Fruit fly (Drosophila melanogaster) whole organism, embryonic: ENCODE measurements around the gene CG17270.

Source experiments
- Ada2b ChIP-seq: fragments of 200-800 bp; sonication (Bioruptor generic); IDR thresholded peaks from 2 replicates; pipeline ENCODE4 v1.3.6; 2022; ENCODE audit warnings: missing biosample characterization, missing genetic modification characterization
- Atf6 ChIP-seq: fragments of 200-800 bp; sonication (Bioruptor generic); IDR thresholded peaks from 2 replicates; pipeline ENCODE4 v1.3.6; 2022; ENCODE audit warnings: missing biosample characterization, missing genetic modification characterization
- Awh ChIP-seq: fragments of 200-800 bp; sonication (Bioruptor generic); IDR thresholded peaks from 2 replicates; pipeline ENCODE4, ENCODE4 v1.3.6; 2022; ENCODE audit warnings: missing biosample characterization, missing genetic modification characterization
- B-H1 ChIP-seq: fragments of 200-800 bp; sonication (Bioruptor generic); IDR thresholded peaks from 3 replicates; pipeline ENCODE4 v1.3.6; 2022; ENCODE audit warnings: missing biosample characterization, missing genetic modification characterization
- B-H2 ChIP-seq: fragments of 200-800 bp; sonication (Bioruptor generic); optimal IDR thresholded peaks from 2 replicates; lab custom pipeline; 2018; ENCODE audit warnings: missing biosample characterization, mild to moderate bottlenecking, missing genetic modification characterization
- CG10321 ChIP-seq: fragments of 200-800 bp; sonication (Bioruptor generic); IDR thresholded peaks from 2 replicates; pipeline ENCODE4 v1.3.6; 2022; ENCODE audit warnings: missing biosample characterization, missing genetic modification characterization
- CG1233 ChIP-seq: fragments of 200-800 bp; sonication (Bioruptor generic); optimal IDR thresholded peaks from 4 replicates; lab custom pipeline; 2018; ENCODE audit warnings: missing biosample characterization, mild to moderate bottlenecking, missing genetic modification characterization
- CG12744 ChIP-seq: fragments of 200-800 bp; sonication (Bioruptor generic); optimal IDR thresholded peaks from 2 replicates; lab custom pipeline; 2016; ENCODE audit warnings: missing biosample characterization, missing genetic modification characterization
- CG13894 ChIP-seq: fragments of 200-800 bp; sonication (Bioruptor generic); optimal IDR thresholded peaks from 3 replicates; lab custom pipeline; 2018; ENCODE audit warnings: missing biosample characterization, mild to moderate bottlenecking, missing genetic modification characterization, moderate library complexity
- CG14860 ChIP-seq: fragments of 200-800 bp; sonication (Bioruptor generic); IDR thresholded peaks from 3 replicates; pipeline ENCODE4 v1.3.6; 2022; ENCODE audit warnings: missing biosample characterization, missing genetic modification characterization; ENCODE audit not compliant: partially characterized antibody
- CG1647 ChIP-seq: fragments of 200-800 bp; sonication (Bioruptor generic); optimal IDR thresholded peaks from 3 replicates; lab custom pipeline; 2016; ENCODE audit warnings: missing biosample characterization, missing genetic modification characterization
- CG17385 ChIP-seq: fragments of 200-800 bp; sonication (Bioruptor generic); optimal IDR thresholded peaks from 3 replicates; lab custom pipeline; 2018; ENCODE audit warnings: missing biosample characterization, mild to moderate bottlenecking, missing genetic modification characterization
- CG17802 ChIP-seq: fragments of 200-800 bp; sonication (Bioruptor generic); optimal IDR thresholded peaks from 2 replicates; lab custom pipeline; 2018; ENCODE audit warnings: missing biosample characterization, mild to moderate bottlenecking, missing genetic modification characterization, moderate library complexity
- CG2129 ChIP-seq: fragments of 200-800 bp; sonication (Bioruptor generic); IDR thresholded peaks from 2 replicates; pipeline ENCODE4 v1.3.6; 2022; ENCODE audit warnings: missing biosample characterization, missing genetic modification characterization; ENCODE audit not compliant: partially characterized antibody
- CG2712 ChIP-seq: fragments of 200-800 bp; optimal IDR thresholded peaks from 3 replicates; lab custom pipeline; 2019; ENCODE audit warnings: missing biosample characterization, mild to moderate bottlenecking, missing genetic modification characterization, moderate library complexity
- CG30431 ChIP-seq: fragments of 200-800 bp; sonication (Bioruptor generic); optimal IDR thresholded peaks from 2 replicates; lab custom pipeline; 2017; ENCODE audit warnings: missing biosample characterization, missing genetic modification characterization
- CG3838 ChIP-seq: fragments of 200-800 bp; sonication (Bioruptor generic); optimal IDR thresholded peaks from 3 replicates; lab custom pipeline; 2016; ENCODE audit warnings: missing biosample characterization, missing genetic modification characterization
- CG3847 ChIP-seq: fragments of 200-800 bp; sonication (Bioruptor generic); IDR thresholded peaks from 2 replicates; pipeline ENCODE4 v1.3.6; 2022; ENCODE audit warnings: missing biosample characterization, missing genetic modification characterization
- CG3995 ChIP-seq: fragments of 200-800 bp; sonication (Bioruptor generic); optimal IDR thresholded peaks from 3 replicates; lab custom pipeline; 2016; ENCODE audit warnings: missing biosample characterization, missing genetic modification characterization
- CG5953 ChIP-seq: fragments of 200-800 bp; sonication (Bioruptor generic); IDR thresholded peaks from 2 replicates; pipeline ENCODE4 v1.3.6; 2022; ENCODE audit warnings: missing biosample characterization, missing genetic modification characterization
- CG7928 ChIP-seq: fragments of 200-800 bp; sonication (Bioruptor generic); optimal IDR thresholded peaks from 2 replicates; lab custom pipeline; 2017; ENCODE audit warnings: missing biosample characterization, mild to moderate bottlenecking, missing genetic modification characterization
- CG8478 ChIP-seq: fragments of >200 bp; optimal IDR thresholded peaks from 2 replicates; lab custom pipeline; 2018
- CTCF ChIP-seq: fragments of 200-800 bp; sonication (Bioruptor generic); optimal IDR thresholded peaks from 2 replicates; lab custom pipeline; 2017; ENCODE audit warnings: missing biosample characterization, mild to moderate bottlenecking, missing genetic modification characterization, moderate library complexity
- D ChIP-seq, 2 experiments: fragments of 200-800 bp in 1 of 2; fragments of >200 bp in 1 of 2; sonication (Bioruptor generic) in 1 of 2; optimal IDR thresholded peaks; 2 replicates in 1 of 2; 3 replicates in 1 of 2; lab custom pipeline; 2017; ENCODE audit warnings: mild to moderate bottlenecking in 1 of 2, missing biosample characterization in 1 of 2, missing genetic modification characterization in 1 of 2, missing genetic modification reagents in 1 of 2
- Dbx ChIP-seq: fragments of 200-800 bp; sonication (Bioruptor generic); IDR thresholded peaks from 3 replicates; pipeline ENCODE4 v1.3.6; 2022; ENCODE audit warnings: missing biosample characterization, missing genetic modification characterization
- Dfd ChIP-seq, 2 experiments: fragments of >200 bp; optimal IDR thresholded peaks; 2 replicates each; lab custom pipeline; 2017; ENCODE audit warnings: missing biosample characterization in 2 of 2, missing genetic modification characterization in 2 of 2
- Dip2 ChIP-seq: fragments of 200-800 bp; sonication (Bioruptor generic); IDR thresholded peaks from 2 replicates; pipeline ENCODE4 v1.3.6; 2022; ENCODE audit warnings: missing biosample characterization, missing genetic modification characterization
- Drgx ChIP-seq: fragments of 200-800 bp; sonication (Bioruptor generic); IDR thresholded peaks from 2 replicates; pipeline ENCODE4 v1.3.6; 2022; ENCODE audit warnings: missing biosample characterization, missing genetic modification characterization
- H15 ChIP-seq: fragments of 200-800 bp; sonication (Bioruptor generic); IDR thresholded peaks from 3 replicates; pipeline ENCODE4 v1.3.6; 2022; ENCODE audit warnings: missing biosample characterization, missing genetic modification characterization
- HLHmδ ChIP-seq: fragments of 200-800 bp; sonication (Bioruptor generic); optimal IDR thresholded peaks from 2 replicates; lab custom pipeline; 2018; ENCODE audit warnings: missing biosample characterization, mild to moderate bottlenecking, missing genetic modification characterization, moderate library complexity
- Hey ChIP-seq: fragments of 200-800 bp; sonication (Bioruptor generic); optimal IDR thresholded peaks from 3 replicates; lab custom pipeline; 2018; ENCODE audit warnings: missing biosample characterization, mild to moderate bottlenecking, missing genetic modification characterization
- HmgD ChIP-seq: fragments of 200-800 bp; sonication (Bioruptor generic); optimal IDR thresholded peaks from 3 replicates; lab custom pipeline; 2016; ENCODE audit warnings: missing biosample characterization, missing genetic modification characterization
- Hsf ChIP-seq: fragments of 200-800 bp; sonication (Bioruptor generic); optimal IDR thresholded peaks from 3 replicates; lab custom pipeline; 2016; ENCODE audit warnings: missing biosample characterization, missing genetic modification characterization
- Mrtf ChIP-seq: fragments of 200-800 bp; sonication (Bioruptor generic); IDR thresholded peaks from 3 replicates; pipeline ENCODE4 v1.3.6; 2022; ENCODE audit warnings: missing biosample characterization, missing genetic modification characterization
- NFAT ChIP-seq: fragments of 200-800 bp; sonication (Bioruptor generic); IDR thresholded peaks from 2 replicates; pipeline ENCODE4 v1.3.6; 2022; ENCODE audit warnings: missing biosample characterization, missing genetic modification characterization
- Nf-YB ChIP-seq: fragments of 200-800 bp; sonication (Bioruptor generic); optimal IDR thresholded peaks from 3 replicates; lab custom pipeline; 2019; ENCODE audit warnings: missing biosample characterization, mild to moderate bottlenecking, missing genetic modification characterization, moderate library complexity
- Side ChIP-seq: fragments of 200-800 bp; sonication (Bioruptor generic); optimal IDR thresholded peaks from 2 replicates; lab custom pipeline; 2016; ENCODE audit warnings: missing biosample characterization, missing genetic modification characterization
- ara ChIP-seq: fragments of 200-800 bp; sonication (Bioruptor generic); IDR thresholded peaks from 2 replicates; pipeline ENCODE4 v1.3.6; 2022; ENCODE audit warnings: missing biosample characterization, missing genetic modification characterization
- chif ChIP-seq, 2 experiments: fragments of 200-800 bp; sonication (Bioruptor generic); optimal IDR thresholded peaks; 3 replicates each; lab custom pipeline; 2016; ENCODE audit warnings: missing biosample characterization in 2 of 2, missing genetic modification characterization in 2 of 2
- chinmo ChIP-seq: fragments of 200-800 bp; sonication (Bioruptor generic); IDR thresholded peaks from 4 replicates; pipeline ENCODE4 v1.3.6; 2022; ENCODE audit warnings: missing biosample characterization, missing genetic modification characterization; ENCODE audit not compliant: partially characterized antibody
- croc ChIP-seq: fragments of 200-800 bp; sonication (Bioruptor generic); conservative IDR thresholded peaks from 3 replicates; pipeline ENCODE4 v1.3.6; 2022; ENCODE audit warnings: missing biosample characterization, missing genetic modification characterization
- dati ChIP-seq: fragments of 200-800 bp; sonication (Bioruptor generic); IDR thresholded peaks from 2 replicates; pipeline ENCODE4 v1.3.6; 2022; ENCODE audit warnings: missing biosample characterization, missing genetic modification characterization
- exex ChIP-seq: fragments of 200-800 bp; sonication (Bioruptor generic); optimal IDR thresholded peaks from 4 replicates; lab custom pipeline; 2018; ENCODE audit warnings: missing biosample characterization, mild to moderate bottlenecking, missing genetic modification characterization, moderate library complexity
- gce ChIP-seq: fragments of 200-800 bp; sonication (Bioruptor generic); IDR thresholded peaks from 3 replicates; pipeline ENCODE4 v1.3.6; 2022; ENCODE audit warnings: missing biosample characterization, missing genetic modification characterization
- grau ChIP-seq: fragments of 200-800 bp; optimal IDR thresholded peaks from 3 replicates; lab custom pipeline; 2019; ENCODE audit warnings: missing biosample characterization, mild to moderate bottlenecking, missing genetic modification characterization, moderate library complexity
- mam ChIP-seq: fragments of 200-800 bp; sonication (Bioruptor generic); optimal IDR thresholded peaks from 3 replicates; lab custom pipeline; 2016; ENCODE audit warnings: missing biosample characterization, missing genetic modification characterization
- mirr ChIP-seq: fragments of 200-800 bp; sonication (Bioruptor generic); optimal IDR thresholded peaks from 3 replicates; lab custom pipeline; 2018; ENCODE audit warnings: missing biosample characterization, mild to moderate bottlenecking, missing genetic modification characterization
- odd ChIP-seq: fragments of 200-800 bp; sonication (Bioruptor generic); optimal IDR thresholded peaks from 2 replicates; lab custom pipeline; 2017; ENCODE audit warnings: missing biosample characterization, mild to moderate bottlenecking, missing genetic modification characterization
- sd ChIP-seq: fragments of 200-800 bp; sonication (Bioruptor generic); optimal IDR thresholded peaks from 3 replicates; lab custom pipeline; 2018; ENCODE audit warnings: missing biosample characterization, mild to moderate bottlenecking, missing genetic modification characterization, moderate library complexity
- sens ChIP-seq: fragments of 200-800 bp; sonication (Bioruptor generic); peaks from one replicate; lab custom pipeline; 2016; ENCODE audit warnings: missing biosample characterization, missing genetic modification characterization
- sug ChIP-seq: fragments of 200-800 bp; optimal IDR thresholded peaks from 2 replicates; lab custom pipeline; 2019; ENCODE audit warnings: missing biosample characterization, mild to moderate bottlenecking, missing genetic modification characterization, moderate library complexity
- zfh1 ChIP-seq: fragments of 200-800 bp; sonication (Bioruptor generic); IDR thresholded peaks from 3 replicates; pipeline ENCODE4 v1.3.6; 2022; ENCODE audit warnings: missing biosample characterization, missing genetic modification characterization

CG17270 gene

dm6 chr3R:20830153-20830695, 11.5 kb upstream of the CG17270 start, which contains the start of gene Adss (continued):
- no peak for TF ChIP-seq CG3838
- TF ChIP-seq Mrtf (GFP tag; lab: Robert Waterston, UW), result no peak; the same call in 2 of the 3 replicates
- peak; percentile 20 for TF ChIP-seq CG12744 (GFP tag; lab: Kevin White, UChicago)
- peak; percentile 21 for TF ChIP-seq CTCF (GFP tag; lab: Kevin White, UChicago)
- peak; percentile 74 for TF ChIP-seq HmgD (GFP tag; lab: Kevin White, UChicago)
- TF ChIP-seq HLHmδ (GFP tag; lab: Kevin White, UChicago), result peak; percentile 94
- peak; percentile 73 for TF ChIP-seq sens (GFP tag; lab: Kevin White, UChicago)
- TF ChIP-seq exex (tag; lab: Kevin White, UChicago), result no peak
- TF ChIP-seq D (optimal IDR thresholded peaks at IDR 0.05; lab: Kevin White, UChicago), result peak; percentile 62
- TF ChIP-seq D (GFP tag; optimal IDR thresholded peaks at IDR 0.05; lab: Kevin White, UChicago), result no peak
- no peak for TF ChIP-seq CG2129 (GFP tag; lab: Robert Waterston, UW)
- peak; percentile 56; the same call in 1 of the 2 replicates for TF ChIP-seq Atf6 (GFP tag; lab: Robert Waterston, UW)
- no peak for TF ChIP-seq Nf-YB (GFP tag; lab: Kevin White, UChicago)
- TF ChIP-seq mam, result peak; percentile 10
- peak; percentile 13 for TF ChIP-seq grau (tag; lab: Kevin White, UChicago)
- no peak for TF ChIP-seq dati (GFP tag; lab: Robert Waterston, UW)
- no peak for TF ChIP-seq CG14860 (GFP tag; lab: Robert Waterston, UW)
- no peak for TF ChIP-seq Hey (tag; lab: Kevin White, UChicago)
- TF ChIP-seq croc (GFP tag; lab: Robert Waterston, UW), result no peak
- TF ChIP-seq mirr (GFP tag; lab: Kevin White, UChicago), result peak; percentile 53
- no peak for TF ChIP-seq odd (GFP tag; lab: Kevin White, UChicago)
- TF ChIP-seq CG17802 (tag; lab: Kevin White, UChicago), result no peak
- TF ChIP-seq chinmo (GFP tag; lab: Robert Waterston, UW), result peak; percentile 6; the same call in 2 of the 4 replicates
- TF ChIP-seq chif (GFP tag; optimal IDR thresholded peaks at IDR 0.05; lab: Kevin White, UChicago), result peak in 1 of 2 experiments; percentile 24
- TF ChIP-seq CG30431 (GFP tag; lab: Kevin White, UChicago), result no peak
- no peak for TF ChIP-seq CG3995
- peak; percentile 36; the same call in 1 of the 2 replicates for TF ChIP-seq CG3847 (GFP tag; lab: Robert Waterston, UW)
- TF ChIP-seq B-H1 (GFP tag; lab: Robert Waterston, UW), result no peak; the same call in 2 of the 3 replicates
- TF ChIP-seq sug (tag; lab: Kevin White, UChicago), result peak; percentile 32
- TF ChIP-seq Dbx (GFP tag; lab: Robert Waterston, UW), result peak; percentile 77; the same call in 2 of the 3 replicates
- TF ChIP-seq ara (GFP tag; lab: Robert Waterston, UW), result 0 out of 2 replicates have a peak, but pooled peaks have one; percentile 41
- no peak for TF ChIP-seq Dip2 (GFP tag; lab: Robert Waterston, UW)
- TF ChIP-seq H15 (GFP tag; lab: Robert Waterston, UW), result no peak
- peak; percentile 32 for TF ChIP-seq CG1647
- peak; percentile 46; the same call in 1 of the 3 replicates for TF ChIP-seq zfh1 (GFP tag; lab: Robert Waterston, UW)
- peak; percentile 43 for TF ChIP-seq Side (GFP tag; lab: Kevin White, UChicago)
- TF ChIP-seq CG5953 (GFP tag; lab: Robert Waterston, UW), result no peak
- no peak for TF ChIP-seq Drgx (GFP tag; lab: Robert Waterston, UW)
- no peak for TF ChIP-seq CG8478 (lab: Kevin White, UChicago)
- TF ChIP-seq CG10321 (GFP tag; lab: Robert Waterston, UW), result no peak
- TF ChIP-seq B-H2 (GFP tag; lab: Kevin White, UChicago), result peak; percentile 34
- no peak for TF ChIP-seq gce (GFP tag; lab: Robert Waterston, UW)
- peak; percentile 40 for TF ChIP-seq CG2712 (tag; lab: Kevin White, UChicago)
- TF ChIP-seq sd (tag; lab: Kevin White, UChicago), result no peak
- no peak for TF ChIP-seq CG13894 (tag; lab: Kevin White, UChicago)
- TF ChIP-seq Dfd (GFP tag; optimal IDR thresholded peaks at IDR 0.05; lab: Kevin White, UChicago), result no peak
- 0 out of 2 replicates have a peak, but pooled peaks have one; percentile 11 for TF ChIP-seq Awh (GFP tag; lab: Robert Waterston, UW)
- TF ChIP-seq Hsf (GFP tag; lab: Kevin White, UChicago), result no peak
- peak; percentile 41; the same call in 1 of the 2 replicates for TF ChIP-seq NFAT (GFP tag; lab: Robert Waterston, UW)
- TF ChIP-seq CG1233 (GFP tag; lab: Kevin White, UChicago), result no peak
- peak; percentile 43 for TF ChIP-seq CG17385 (GFP tag; lab: Kevin White, UChicago)
- no peak for TF ChIP-seq Ada2b (GFP tag; lab: Robert Waterston, UW)
- TF ChIP-seq CG7928, result no peak
